Worm (Caenorhabditis elegans): ENCODE measurements around the gene K11D12.11.
"Not testable (repeated sequence)": the region's sequence is repeated elsewhere in the genome, so short reads cannot be mapped to it uniquely, and the experiment has no call there.

The K11D12.11 gene

ce11 chrV:5049333-5049942, 10.0 kb upstream of the K11D12.11 start, which contains the start of the genes pqn-51 and K11D12.14 (continued):
- TF ChIP-seq elt-2 (tag; optimal IDR thresholded peaks at IDR 0.05) (peak; percentile 25), pqm-1 (tag; optimal IDR thresholded peaks at IDR 0.05) (peak; percentile 38), ceh-34 (tag; optimal IDR thresholded peaks at IDR 0.05) (peak; percentile 78), hlh-13 (GFP tag; optimal IDR thresholded peaks at IDR 0.05) (no peak), tbx-7 (tag; optimal IDR thresholded peaks at IDR 0.05) (no peak)

ce11 chrV:5047230-5047629, 7.8 kb upstream of the K11D12.11 start:
- TF ChIP-seq ceh-45 (GFP tag; IDR thresholded peaks at IDR 0.05), result 0 out of 2 replicates have a peak, but pooled peaks have one; percentile 17
- 0 out of 2 replicates have a peak, but pooled peaks have one; percentile 10 for TF ChIP-seq unc-3 (GFP tag; conservative IDR thresholded peaks at IDR 0.05)
- not testable (repeated sequence) for TF ChIP-seq unc-3 (tag; optimal IDR thresholded peaks at IDR 0.05)

- TF ChIP-seq nhr-11 (tag; optimal IDR thresholded peaks at IDR 0.05) (no peak), K09A11.1 (tag; optimal IDR thresholded peaks at IDR 0.05; ENCODE audit: insufficient read depth) (no peak), fax-1 (tag; optimal IDR thresholded peaks at IDR 0.05) (no peak), F13H6.1 (tag; optimal IDR thresholded peaks at IDR 0.05) (no peak), ceh-19 (GFP tag; optimal IDR thresholded peaks at IDR 0.05) (no peak), rnt-1 (tag; optimal IDR thresholded peaks at IDR 0.05) (no peak), pax-1 (tag; optimal IDR thresholded peaks at IDR 0.05) (no peak), nfya-1 (tag; optimal IDR thresholded peaks at IDR 0.05) (no peak), pag-3 (tag; optimal IDR thresholded peaks at IDR 0.05; ENCODE audit: borderline replicate concordance) (no peak), ceh-30 (tag; optimal IDR thresholded peaks at IDR 0.05) (no peak), C38D4.7 (GFP tag; optimal IDR thresholded peaks at IDR 0.05) (no peak), nhr-232 (tag; optimal IDR thresholded peaks at IDR 0.05) (no peak), unc-86 (tag; optimal IDR thresholded peaks at IDR 0.05) (no peak), ceh-34 (tag; optimal IDR thresholded peaks at IDR 0.05) (no peak), Y22D7AL.16 (tag; optimal IDR thresholded peaks at IDR 0.05) (no peak), pha-2 (tag; optimal IDR thresholded peaks at IDR 0.05) (no peak), ceh-48 (tag; optimal IDR thresholded peaks at IDR 0.05) (no peak), fkh-6 (tag; optimal IDR thresholded peaks at IDR 0.05) (no peak)
Observed at ce11 chrV:5046558-5046957, 7.2 kb upstream of the K11D12.11 start.

ce11 chrV:5046103-5046502, 6.7 kb upstream of the K11D12.11 start, which contains the start of gene exc-14:
TSS of gene exc-14 (minus strand) at chrV:5046203.
- TF ChIP-seq hlh-30 (tag; optimal IDR thresholded peaks at IDR 0.05; ENCODE audit: insufficient read depth), result no peak

- TF ChIP-seq mec-3 (tag; optimal IDR thresholded peaks at IDR 0.05; ENCODE audit: borderline replicate concordance) (no peak), K02D7.2 (tag; optimal IDR thresholded peaks at IDR 0.05) (no peak), ceh-9 (tag; optimal IDR thresholded peaks at IDR 0.05) (no peak), nhr-232 (tag; optimal IDR thresholded peaks at IDR 0.05) (no peak), pax-1 (tag; optimal IDR thresholded peaks at IDR 0.05) (no peak), dve-1 (tag; optimal IDR thresholded peaks at IDR 0.05) (no peak), hlh-8 (tag; optimal IDR thresholded peaks at IDR 0.05) (no peak), pat-9 (tag; optimal IDR thresholded peaks at IDR 0.05) (no peak), tbx-7 (tag; optimal IDR thresholded peaks at IDR 0.05) (no peak), hlh-13 (GFP tag; optimal IDR thresholded peaks at IDR 0.05) (no peak), ceh-14 (tag; optimal IDR thresholded peaks at IDR 0.05) (no peak), fkh-10 (GFP tag; optimal IDR thresholded peaks at IDR 0.05) (no peak), ref-2 (tag; optimal IDR thresholded peaks at IDR 0.05) (no peak), elt-2 (tag; optimal IDR thresholded peaks at IDR 0.05) (no peak), T23F11.4 (GFP tag; optimal IDR thresholded peaks at IDR 0.05) (no peak), npax-4 (tag; optimal IDR thresholded peaks at IDR 0.05) (no peak), hlh-30 (tag; optimal IDR thresholded peaks at IDR 0.05; ENCODE audit: insufficient read depth) (no peak)
Observed at ce11 chrV:5040925-5041324, 1.5 kb upstream of the K11D12.11 start, which contains the start of gene K11D12.8. TSS of gene K11D12.8 (minus strand) at chrV:5041001.
